Worm (Caenorhabditis elegans): ENCODE measurements around the gene ral-1.

- no peak for TF ChIP-seq unc-39 (tag; optimal IDR thresholded peaks at IDR 0.05)
- no peak for TF ChIP-seq ces-1 (GFP tag; optimal IDR thresholded peaks at IDR 0.05)
- TF ChIP-seq unc-62 (GFP tag; optimal IDR thresholded peaks at IDR 0.05): no peak
- no peak for TF ChIP-seq nhr-28 (tag; optimal IDR thresholded peaks at IDR 0.05)
- TF ChIP-seq ztf-11 (tag; optimal IDR thresholded peaks at IDR 0.05): no peak
- no peak for TF ChIP-seq lsy-2 (tag; optimal IDR thresholded peaks at IDR 0.05)
- TF ChIP-seq elt-3 (tag; optimal IDR thresholded peaks at IDR 0.05): no peak
- no peak for TF ChIP-seq nhr-12 (tag; optimal IDR thresholded peaks at IDR 0.05)
- TF ChIP-seq elt-1 (tag; optimal IDR thresholded peaks at IDR 0.05; ENCODE audit: borderline replicate concordance, insufficient read depth): no peak
- TF ChIP-seq pha-4 (tag; optimal IDR thresholded peaks at IDR 0.05): no peak
- TF ChIP-seq ham-2 (GFP tag; optimal IDR thresholded peaks at IDR 0.05): no peak
- TF ChIP-seq M03D4.4 (tag; optimal IDR thresholded peaks at IDR 0.05): no peak
These were observed 33.5 kb downstream of the ral-1 start, which contains the start of gene gei-1 for ce11 chrIII:3344573-3344972.

Measured in whole organism, mixed stage, embryonic.